Fruit fly (Drosophila melanogaster) whole organism, embryonic: ENCODE results near the gene Polr2F.

Experiments
- C15 ChIP-seq: fragments of 200-800 bp; sonication (Bioruptor generic); IDR thresholded peaks from 3 replicates; pipeline ENCODE4 v1.3.6; 2022; ENCODE audit warnings: missing biosample characterization, missing genetic modification characterization
- CG10147 ChIP-seq: fragments of 200-800 bp; sonication (Bioruptor generic); optimal IDR thresholded peaks from 2 replicates; lab custom pipeline; 2019; ENCODE audit warnings: missing biosample characterization, mild to moderate bottlenecking, missing genetic modification characterization, moderate library complexity
- CG1024 ChIP-seq: fragments of 200-800 bp; sonication (Bioruptor generic); IDR thresholded peaks from 2 replicates; pipeline ENCODE4 v1.3.6; 2022; ENCODE audit warnings: missing biosample characterization, missing genetic modification characterization
- CG11456 ChIP-seq: fragments of 200-800 bp; sonication (Bioruptor generic); IDR thresholded peaks from 3 replicates; pipeline ENCODE4 v1.3.6; 2022; ENCODE audit warnings: missing biosample characterization, missing genetic modification characterization
- CG12744 ChIP-seq: fragments of 200-800 bp; sonication (Bioruptor generic); optimal IDR thresholded peaks from 2 replicates; lab custom pipeline; 2016; ENCODE audit warnings: missing biosample characterization, missing genetic modification characterization
- CG13624 ChIP-seq: fragments of 200-800 bp; sonication (Bioruptor generic); optimal IDR thresholded peaks from 2 replicates; lab custom pipeline; 2016; ENCODE audit warnings: missing biosample characterization, missing genetic modification characterization
- CG1602 ChIP-seq: fragments of 200-800 bp; sonication (Bioruptor generic); optimal IDR thresholded peaks from 3 replicates; lab custom pipeline; 2016; ENCODE audit warnings: missing biosample characterization, missing genetic modification characterization
- CG1603 ChIP-seq: fragments of 200-800 bp; sonication (Bioruptor generic); optimal IDR thresholded peaks from 2 replicates; lab custom pipeline; 2019; ENCODE audit warnings: missing biosample characterization, mild to moderate bottlenecking, missing genetic modification characterization, moderate library complexity
- CG17568 ChIP-seq: fragments of 200-800 bp; sonication (Bioruptor generic); optimal IDR thresholded peaks from 2 replicates; lab custom pipeline; 2018; ENCODE audit warnings: missing biosample characterization, mild to moderate bottlenecking, missing genetic modification characterization, moderate library complexity
- CG18599 ChIP-seq: fragments of 200-800 bp; sonication (Bioruptor generic); optimal IDR thresholded peaks from 3 replicates; lab custom pipeline; 2017; ENCODE audit warnings: missing biosample characterization, missing genetic modification characterization, mild to moderate bottlenecking, moderate library complexity, missing genetic modification reagents
- CG30403 ChIP-seq: fragments of 200-800 bp; sonication (Bioruptor generic); optimal IDR thresholded peaks from 3 replicates; lab custom pipeline; 2016; ENCODE audit warnings: missing biosample characterization, missing genetic modification characterization
- CG3065 ChIP-seq: fragments of 200-800 bp; sonication (Bioruptor generic); optimal IDR thresholded peaks from 2 replicates; lab custom pipeline; 2016; ENCODE audit warnings: missing biosample characterization, missing genetic modification characterization
- CG34224 ChIP-seq: fragments of 200-800 bp; sonication (Bioruptor generic); IDR thresholded peaks from 3 replicates; pipeline ENCODE4 v1.3.6; 2022; ENCODE audit warnings: missing biosample characterization, missing genetic modification characterization; ENCODE audit not compliant: partially characterized antibody
- CG4424 ChIP-seq: fragments of 200-800 bp; sonication (Bioruptor generic); optimal IDR thresholded peaks from 3 replicates; lab custom pipeline; 2016; ENCODE audit warnings: missing biosample characterization, missing genetic modification characterization
- CG5953 ChIP-seq: fragments of 200-800 bp; sonication (Bioruptor generic); IDR thresholded peaks from 2 replicates; pipeline ENCODE4 v1.3.6; 2022; ENCODE audit warnings: missing biosample characterization, missing genetic modification characterization
- CG6689 ChIP-seq: fragments of 200-800 bp; sonication (Bioruptor generic); IDR thresholded peaks from 2 replicates; pipeline ENCODE4 v1.3.6; 2022; ENCODE audit warnings: missing biosample characterization, missing genetic modification characterization
- CG8359 ChIP-seq: fragments of 200-800 bp; sonication (Bioruptor generic); optimal IDR thresholded peaks from 2 replicates; lab custom pipeline; 2017; ENCODE audit warnings: missing biosample characterization, mild to moderate bottlenecking, missing genetic modification characterization, borderline replicate concordance
- CG9876 ChIP-seq: fragments of 200-800 bp; sonication (Bioruptor generic); optimal IDR thresholded peaks from 2 replicates; lab custom pipeline; 2016; ENCODE audit warnings: missing biosample characterization, missing genetic modification characterization
- Dip2 ChIP-seq: fragments of 200-800 bp; sonication (Bioruptor generic); IDR thresholded peaks from 2 replicates; pipeline ENCODE4 v1.3.6; 2022; ENCODE audit warnings: missing biosample characterization, missing genetic modification characterization
- Doc3 ChIP-seq: fragments of 200-800 bp; sonication (Bioruptor generic); IDR thresholded peaks from 3 replicates; pipeline ENCODE4 v1.3.6; 2022; ENCODE audit warnings: missing biosample characterization, missing genetic modification characterization; ENCODE audit not compliant: partially characterized antibody
- Fer1 ChIP-seq: fragments of 200-800 bp; sonication (Bioruptor generic); optimal IDR thresholded peaks from 2 replicates; lab custom pipeline; 2017; ENCODE audit warnings: missing biosample characterization, mild to moderate bottlenecking, missing genetic modification characterization
- Fer3 ChIP-seq: fragments of 200-800 bp; sonication (Bioruptor generic); optimal IDR thresholded peaks from 2 replicates; lab custom pipeline; 2018; ENCODE audit warnings: missing biosample characterization, mild to moderate bottlenecking, missing genetic modification characterization, moderate library complexity
- Gug ChIP-seq: fragments of 200-800 bp; sonication (Bioruptor generic); IDR thresholded peaks from 4 replicates; pipeline ENCODE4 v1.3.6; 2022; ENCODE audit warnings: missing biosample characterization, missing genetic modification characterization
- Jarid2 ChIP-seq: fragments of 200-800 bp; sonication (Bioruptor generic); optimal IDR thresholded peaks from 3 replicates; lab custom pipeline; 2017; ENCODE audit warnings: mild to moderate bottlenecking, missing biosample characterization, missing genetic modification reagents, missing genetic modification characterization
- Max ChIP-seq: fragments of 200-800 bp; sonication (Bioruptor generic); optimal IDR thresholded peaks from 2 replicates; lab custom pipeline; 2016; ENCODE audit warnings: missing biosample characterization, mild to moderate bottlenecking, missing genetic modification characterization
- NC2α ChIP-seq: fragments of 200-800 bp; sonication (Bioruptor generic); optimal IDR thresholded peaks from 2 replicates; lab custom pipeline; 2016; ENCODE audit warnings: missing biosample characterization, missing genetic modification characterization
- NfI ChIP-seq: fragments of 200-800 bp; sonication (Bioruptor generic); optimal IDR thresholded peaks from 3 replicates; lab custom pipeline; 2018; ENCODE audit warnings: missing biosample characterization, mild to moderate bottlenecking, missing genetic modification characterization, moderate library complexity
- Sox100B ChIP-seq: fragments of 200-800 bp; sonication (Bioruptor generic); optimal IDR thresholded peaks from 3 replicates; lab custom pipeline; 2018; ENCODE audit warnings: missing biosample characterization, mild to moderate bottlenecking, missing genetic modification characterization
- Sry-β ChIP-seq: fragments of 200-800 bp; sonication (Bioruptor generic); optimal IDR thresholded peaks from 2 replicates; lab custom pipeline; 2018; ENCODE audit warnings: missing biosample characterization, mild to moderate bottlenecking, missing genetic modification characterization, moderate library complexity
- aop ChIP-seq: fragments of 200-800 bp; sonication (Bioruptor generic); IDR thresholded peaks from 2 replicates; pipeline ENCODE4 v1.3.6; 2022; ENCODE audit warnings: missing biosample characterization, missing genetic modification characterization
- ash1 ChIP-seq: fragments of 200-800 bp; sonication (Bioruptor generic); optimal IDR thresholded peaks from 2 replicates; lab custom pipeline; 2018; ENCODE audit warnings: missing biosample characterization, mild to moderate bottlenecking, missing genetic modification characterization
- ato ChIP-seq: fragments of 200-800 bp; sonication (Bioruptor generic); IDR thresholded peaks from 2 replicates; pipeline ENCODE4 v1.3.6; 2022; ENCODE audit warnings: missing biosample characterization, missing genetic modification characterization; ENCODE audit not compliant: partially characterized antibody
- bcd ChIP-seq: fragments of 200-800 bp; sonication (Bioruptor generic); optimal IDR thresholded peaks from 2 replicates; lab custom pipeline; 2017; ENCODE audit warnings: missing biosample characterization, mild to moderate bottlenecking, missing genetic modification characterization
- br ChIP-seq: fragments of >200 bp; optimal IDR thresholded peaks from 2 replicates; lab custom pipeline; 2017
- cg ChIP-seq: fragments of 200-800 bp; sonication (Bioruptor generic); optimal IDR thresholded peaks from 3 replicates; lab custom pipeline; 2019; ENCODE audit warnings: missing biosample characterization, mild to moderate bottlenecking, missing genetic modification characterization, moderate library complexity
- ci ChIP-seq: fragments of 200-800 bp; sonication (Bioruptor generic); IDR thresholded peaks from 3 replicates; pipeline ENCODE4 v1.3.6; 2022; ENCODE audit warnings: missing biosample characterization, missing genetic modification characterization
- cwo ChIP-seq: fragments of 200-800 bp; sonication (Bioruptor generic); optimal IDR thresholded peaks from 3 replicates; lab custom pipeline; 2017; ENCODE audit warnings: missing biosample characterization, missing genetic modification characterization, mild to moderate bottlenecking, moderate library complexity, missing genetic modification reagents
- dimm ChIP-seq: fragments of 200-800 bp; sonication (Bioruptor generic); IDR thresholded peaks from 2 replicates; pipeline ENCODE4 v1.3.6; 2022; ENCODE audit warnings: missing biosample characterization, missing genetic modification characterization
- dmrt11E ChIP-seq: fragments of 200-800 bp; sonication (Bioruptor generic); optimal IDR thresholded peaks from 3 replicates; lab custom pipeline; 2018; ENCODE audit warnings: missing biosample characterization, mild to moderate bottlenecking, missing genetic modification characterization, moderate library complexity
- ems ChIP-seq: fragments of 200-800 bp; sonication (Bioruptor generic); optimal IDR thresholded peaks from 3 replicates; lab custom pipeline; 2016; ENCODE audit warnings: missing biosample characterization, missing genetic modification characterization
- eve ChIP-seq, 2 experiments: fragments of >200 bp; optimal IDR thresholded peaks; 2 replicates each; lab custom pipeline; 2017; ENCODE audit warnings: missing biosample characterization in 2 of 2, missing genetic modification characterization in 2 of 2
- fd3F ChIP-seq: fragments of 200-800 bp; sonication (Bioruptor generic); optimal IDR thresholded peaks from 2 replicates; lab custom pipeline; 2018; ENCODE audit warnings: missing biosample characterization, mild to moderate bottlenecking, missing genetic modification characterization, moderate library complexity
- gcm2 ChIP-seq: fragments of 200-800 bp; sonication (Bioruptor generic); optimal IDR thresholded peaks from 2 replicates; lab custom pipeline; 2016; ENCODE audit warnings: missing biosample characterization, missing genetic modification characterization
- lbe ChIP-seq: fragments of 200-800 bp; sonication (Bioruptor generic); optimal IDR thresholded peaks from 2 replicates; lab custom pipeline; 2016; ENCODE audit warnings: missing biosample characterization, mild to moderate bottlenecking, missing genetic modification characterization
- mam ChIP-seq: fragments of 200-800 bp; sonication (Bioruptor generic); optimal IDR thresholded peaks from 3 replicates; lab custom pipeline; 2016; ENCODE audit warnings: missing biosample characterization, missing genetic modification characterization
- oc ChIP-seq: fragments of 200-800 bp; sonication (Bioruptor generic); optimal IDR thresholded peaks from 2 replicates; lab custom pipeline; 2018; ENCODE audit warnings: missing biosample characterization, mild to moderate bottlenecking, missing genetic modification characterization, moderate library complexity
- org-1 ChIP-seq: fragments of 200-800 bp; sonication (Bioruptor generic); optimal IDR thresholded peaks from 2 replicates; lab custom pipeline; 2017; ENCODE audit warnings: missing biosample characterization, missing genetic modification characterization
- sqz ChIP-seq: fragments of 200-800 bp; sonication (Bioruptor generic); optimal IDR thresholded peaks from 3 replicates; lab custom pipeline; 2018; ENCODE audit warnings: missing biosample characterization, mild to moderate bottlenecking, missing genetic modification characterization
- ttk ChIP-seq: fragments of 200-800 bp; sonication (Bioruptor generic); IDR thresholded peaks from 2 replicates; pipeline ENCODE4 v2.1.2; 2022; ENCODE audit warnings: missing biosample characterization, missing genetic modification characterization
- wek ChIP-seq: fragments of 200-800 bp; sonication (Bioruptor generic); optimal IDR thresholded peaks from 3 replicates; lab custom pipeline; 2018; ENCODE audit warnings: missing biosample characterization, mild to moderate bottlenecking, missing genetic modification characterization, moderate library complexity
- wor ChIP-seq: fragments of 200-800 bp; sonication (Bioruptor generic); IDR thresholded peaks from 2 replicates; pipeline ENCODE4 v1.3.6; 2022; ENCODE audit warnings: missing biosample characterization, missing genetic modification characterization

Polr2F gene

dm6 chr3R:5367512-5368169 is 4.0 kb upstream of the Polr2F start (continued):
- no peak for TF ChIP-seq cwo (GFP tag; lab: Kevin White, UChicago)
- TF ChIP-seq CG1603 = peak; percentile 4
- peak; percentile 13 for TF ChIP-seq sqz
- TF ChIP-seq aop (GFP tag; lab: Robert Waterston, UW) = no peak
- no peak for TF ChIP-seq mam (GFP tag; lab: Kevin White, UChicago)
- TF ChIP-seq NC2α (GFP tag; lab: Kevin White, UChicago) = no peak
- no peak for TF ChIP-seq ems
- TF ChIP-seq Gug (GFP tag; lab: Robert Waterston, UW) = no peak
- TF ChIP-seq CG12744 (GFP tag; lab: Kevin White, UChicago) = no peak
- peak; percentile 29 for TF ChIP-seq org-1 (GFP tag; lab: Kevin White, UChicago)
- peak; percentile 58 for TF ChIP-seq Fer1 (GFP tag; lab: Kevin White, UChicago)
- no peak for TF ChIP-seq ttk (GFP tag; lab: Robert Waterston, UW)
- TF ChIP-seq Sox100B = no peak
- TF ChIP-seq CG1602 (GFP tag; lab: Kevin White, UChicago) = no peak
- TF ChIP-seq CG6689 (GFP tag; lab: Robert Waterston, UW) = no peak
- TF ChIP-seq Max (GFP tag; lab: Kevin White, UChicago) = no peak
- no peak for TF ChIP-seq CG8359 (GFP tag; lab: Kevin White, UChicago)
- no peak for TF ChIP-seq CG3065
- TF ChIP-seq br (lab: Kevin White, UChicago) = no peak
- TF ChIP-seq CG18599 (GFP tag; lab: Kevin White, UChicago) = peak; percentile 37
- peak; percentile 91 for TF ChIP-seq cg
- TF ChIP-seq bcd (GFP tag; lab: Kevin White, UChicago) = no peak
- TF ChIP-seq Jarid2 (GFP tag; lab: Kevin White, UChicago) = no peak
- TF ChIP-seq dimm (GFP tag; lab: Robert Waterston, UW) = no peak
- TF ChIP-seq dmrt11E = no peak
- TF ChIP-seq CG1024 (GFP tag; lab: Robert Waterston, UW) = no peak
- TF ChIP-seq CG4424 (GFP tag; lab: Kevin White, UChicago) = no peak
- TF ChIP-seq CG9876 (GFP tag; lab: Kevin White, UChicago) = no peak
- no peak for TF ChIP-seq CG13624 (GFP tag; lab: Kevin White, UChicago)
- peak; percentile 51; the same call in 1 of the 3 replicates for TF ChIP-seq CG11456
- no peak for TF ChIP-seq oc (tag; lab: Kevin White, UChicago)
- no peak for TF ChIP-seq NfI (GFP tag; lab: Kevin White, UChicago)
- no peak for TF ChIP-seq CG17568 (GFP tag; lab: Kevin White, UChicago)
- peak; percentile 65 for TF ChIP-seq wek (GFP tag; lab: Kevin White, UChicago)
- no peak for TF ChIP-seq Dip2 (GFP tag; lab: Robert Waterston, UW)
- TF ChIP-seq CG30403 (GFP tag; lab: Kevin White, UChicago) = no peak
- TF ChIP-seq Fer3 = no peak
- TF ChIP-seq CG34224 (GFP tag; lab: Robert Waterston, UW) = peak; percentile 37; the same call in 2 of the 3 replicates
- no peak for TF ChIP-seq eve (GFP tag; optimal IDR thresholded peaks at IDR 0.05; lab: Kevin White, UChicago)
- no peak for TF ChIP-seq wor (GFP tag; lab: Robert Waterston, UW)
- no peak for TF ChIP-seq gcm2 (GFP tag; lab: Kevin White, UChicago)
- TF ChIP-seq lbe = no peak
- TF ChIP-seq Sry-β (GFP tag; lab: Kevin White, UChicago) = no peak
- TF ChIP-seq CG5953 (GFP tag; lab: Robert Waterston, UW) = no peak
- TF ChIP-seq ci (GFP tag; lab: Robert Waterston, UW) = no peak
- TF ChIP-seq ash1 (GFP tag; lab: Kevin White, UChicago) = peak; percentile 81
- no peak for TF ChIP-seq fd3F
- no peak for TF ChIP-seq CG10147 (GFP tag; lab: Kevin White, UChicago)
- TF ChIP-seq C15 = no peak
- no peak for TF ChIP-seq ato (GFP tag; lab: Robert Waterston, UW)
- no peak for TF ChIP-seq Doc3 (GFP tag; lab: Robert Waterston, UW)
